Worm (Caenorhabditis elegans) whole organism, early embryonic: ENCODE data around the gene nhr-54.
"Not testable (repeated sequence)": the region's sequence is repeated elsewhere in the genome, so short reads cannot be mapped to it uniquely, and the experiment has no call there.

Experiments used
- B0310.2 ChIP-seq: sonication (generic microtip); optimal IDR thresholded peaks from 2 replicates; lab custom pipeline; 2016; ENCODE audit warnings: mild to moderate bottlenecking, missing genetic modification characterization, missing compliant biosample characterization
- F13C5.2 ChIP-seq: sonication (generic microtip); optimal IDR thresholded peaks from 2 replicates; lab custom pipeline; 2017; ENCODE audit warnings: mild to moderate bottlenecking, missing genetic modification characterization, inconsistent platforms, missing compliant biosample characterization
- aly-1 ChIP-seq: sonication (generic microtip); optimal IDR thresholded peaks from 2 replicates; lab custom pipeline; 2016; ENCODE audit warnings: missing genetic modification characterization, missing compliant biosample characterization
- ama-1 ChIP-seq: fragments of 150-350 bp; optimal IDR thresholded peaks from 2 replicates; lab custom pipeline; 2014
- ceh-13 ChIP-seq: fragments of 200-800 bp; sonication (Bioruptor generic); optimal IDR thresholded peaks from 2 replicates; lab custom pipeline; 2018; ENCODE audit warnings: mild to moderate bottlenecking, missing genetic modification characterization, missing compliant biosample characterization
- ceh-36 ChIP-seq: sonication (generic microtip); optimal IDR thresholded peaks from 2 replicates; lab custom pipeline; 2016; ENCODE audit warnings: missing genetic modification characterization, inconsistent platforms, missing compliant biosample characterization
- ets-7 ChIP-seq: sonication (generic microtip); optimal IDR thresholded peaks from 2 replicates; lab custom pipeline; 2016; ENCODE audit warnings: missing genotype, missing genetic modification characterization, missing compliant biosample characterization
- flt-1 ChIP-seq: fragments of 200-800 bp; sonication (Bioruptor generic); IDR thresholded peaks from 2 replicates; pipeline ENCODE4 v1.3.6; 2022; ENCODE audit warnings: missing genetic modification characterization, missing compliant biosample characterization
- hmbx-1 ChIP-seq: sonication (generic microtip); optimal IDR thresholded peaks from 2 replicates; lab custom pipeline; 2016; ENCODE audit warnings: mild to moderate bottlenecking, missing genetic modification characterization, missing compliant biosample characterization
- hmg-4 ChIP-seq: fragments of 200-800 bp; sonication (Bioruptor generic); optimal IDR thresholded peaks from 2 replicates; lab custom pipeline; 2018; ENCODE audit warnings: mild to moderate bottlenecking, missing genetic modification characterization, missing compliant biosample characterization
- hnd-1 ChIP-seq: sonication (generic microtip); optimal IDR thresholded peaks from 2 replicates; lab custom pipeline; 2016; ENCODE audit warnings: missing genetic modification characterization, missing compliant biosample characterization
- pes-1 ChIP-seq: fragments of 200-800 bp; sonication (Bioruptor generic); IDR thresholded peaks from 2 replicates; pipeline ENCODE4 v1.3.6; 2022; ENCODE audit warnings: missing genetic modification reagents, missing genetic modification characterization, missing compliant biosample characterization
- scrt-1 ChIP-seq: fragments of 200-800 bp; sonication (Bioruptor generic); IDR thresholded peaks from 2 replicates; pipeline ENCODE4 v1.3.6; 2022; ENCODE audit warnings: missing genetic modification characterization, missing compliant biosample characterization
- sea-1 ChIP-seq: fragments of 200-800 bp; sonication (Bioruptor generic); conservative IDR thresholded peaks from 2 replicates; pipeline ENCODE4 v1.3.6; 2022; ENCODE audit warnings: missing genetic modification characterization, missing compliant biosample characterization
- tbx-11 ChIP-seq: fragments of 200-800 bp; sonication (Bioruptor generic); IDR thresholded peaks from 2 replicates; pipeline ENCODE4 v1.3.6; 2022; ENCODE audit warnings: missing genetic modification characterization, missing compliant biosample characterization
- tbx-37 ChIP-seq: fragments of 200-800 bp; sonication (Bioruptor generic); conservative IDR thresholded peaks from 2 replicates; pipeline ENCODE4 v1.3.6; 2022; ENCODE audit warnings: missing genetic modification reagents, missing genetic modification characterization, missing compliant biosample characterization
- tra-4 ChIP-seq: sonication (generic microtip); optimal IDR thresholded peaks from 2 replicates; lab custom pipeline; 2017; ENCODE audit warnings: missing genetic modification characterization, missing compliant biosample characterization

The nhr-54 gene

ce11 chrV:16535172-16535571 is 29.4 kb upstream of the nhr-54 start, which contains the start of gene Y32B12B.8:
Y32B12B.8 (plus strand) TSS chrV:16535472.
- TF ChIP-seq aly-1 (no peak), sea-1 (GFP tag; lab: Robert Waterston, UW) (no peak), F13C5.2 (tag; lab: Kevin White, UChicago) (no peak), B0310.2 (tag; lab: Kevin White, UChicago) (no peak), hnd-1 (tag; lab: Kevin White, UChicago) (no peak), tbx-11 (GFP tag; lab: Robert Waterston, UW) (no peak), tra-4 (tag; lab: Kevin White, UChicago) (no peak), ets-7 (tag; lab: Kevin White, UChicago) (no peak), flt-1 (GFP tag; lab: Robert Waterston, UW) (no peak), hmbx-1 (tag; lab: Kevin White, UChicago) (no peak), scrt-1 (no peak)

ce11 chrV:16534000-16534399 is 28.3 kb upstream of the nhr-54 start, which contains the start of gene cpr-2:
cpr-2 (minus strand) TSS chrV:16534100.
- TF ChIP-seq pes-1 (GFP tag; lab: Robert Waterston, UW) = no peak
- no peak for TF ChIP-seq flt-1 (GFP tag; lab: Robert Waterston, UW)
- no peak for TF ChIP-seq tbx-37 (GFP tag; lab: Robert Waterston, UW)
- no peak for TF ChIP-seq ets-7 (tag; lab: Kevin White, UChicago)
- TF ChIP-seq sea-1 (GFP tag; lab: Robert Waterston, UW) = no peak
- TF ChIP-seq aly-1 = no peak
- TF ChIP-seq tbx-11 (GFP tag; lab: Robert Waterston, UW) = no peak
- no peak for TF ChIP-seq hnd-1 (tag; lab: Kevin White, UChicago)
- no peak for TF ChIP-seq ama-1 (lab: Kevin White, UChicago)
- TF ChIP-seq ceh-36 (tag; lab: Kevin White, UChicago) = no peak
- TF ChIP-seq B0310.2 (tag; lab: Kevin White, UChicago) = no peak
- no peak for TF ChIP-seq ceh-13 (GFP tag; lab: Kevin White, UChicago)
- TF ChIP-seq tra-4 (tag; lab: Kevin White, UChicago) = no peak
- no peak for TF ChIP-seq hmbx-1 (tag; lab: Kevin White, UChicago)
- no peak for TF ChIP-seq F13C5.2 (tag; lab: Kevin White, UChicago)
- no peak for TF ChIP-seq hmg-4
- no peak for TF ChIP-seq scrt-1

ce11 chrV:16527796-16528195 is 22.1 kb upstream of the nhr-54 start, which contains the start of gene F36D3.16:
F36D3.16 (plus strand) TSS chrV:16528096.
- TF ChIP-seq pes-1 (GFP tag; lab: Robert Waterston, UW) = no peak
- no peak for TF ChIP-seq ets-7 (tag; lab: Kevin White, UChicago)
- no peak for TF ChIP-seq ceh-13 (GFP tag; lab: Kevin White, UChicago)
- no peak for TF ChIP-seq hnd-1 (tag; lab: Kevin White, UChicago)
- TF ChIP-seq tbx-37 (GFP tag; lab: Robert Waterston, UW) = no peak
- TF ChIP-seq scrt-1 = no peak
- no peak for TF ChIP-seq F13C5.2 (tag; lab: Kevin White, UChicago)
- TF ChIP-seq B0310.2 (tag; lab: Kevin White, UChicago) = no peak
- TF ChIP-seq hmg-4 = no peak
- no peak for TF ChIP-seq flt-1 (GFP tag; lab: Robert Waterston, UW)
- no peak for TF ChIP-seq aly-1
- TF ChIP-seq tbx-11 (GFP tag; lab: Robert Waterston, UW) = no peak
- TF ChIP-seq sea-1 (GFP tag; lab: Robert Waterston, UW) = no peak
- TF ChIP-seq ama-1 (lab: Kevin White, UChicago) = no peak
- no peak for TF ChIP-seq ceh-36 (tag; lab: Kevin White, UChicago)

- no peak for TF ChIP-seq tra-4 (tag; lab: Kevin White, UChicago)
- TF ChIP-seq F13C5.2 (tag; lab: Kevin White, UChicago) = no peak
- no peak for TF ChIP-seq scrt-1
- no peak for TF ChIP-seq ets-7 (tag; lab: Kevin White, UChicago)
- TF ChIP-seq ceh-36 (tag; lab: Kevin White, UChicago) = no peak
- TF ChIP-seq hnd-1 (tag; lab: Kevin White, UChicago) = no peak
- no peak for TF ChIP-seq hmg-4
- no peak for TF ChIP-seq sea-1 (GFP tag; lab: Robert Waterston, UW)
- no peak for TF ChIP-seq ceh-13 (GFP tag; lab: Kevin White, UChicago)
- TF ChIP-seq B0310.2 (tag; lab: Kevin White, UChicago) = no peak
- TF ChIP-seq tbx-37 (GFP tag; lab: Robert Waterston, UW) = no peak
- no peak for TF ChIP-seq hmbx-1 (tag; lab: Kevin White, UChicago)
- no peak for TF ChIP-seq flt-1 (GFP tag; lab: Robert Waterston, UW)
- no peak for TF ChIP-seq tbx-11 (GFP tag; lab: Robert Waterston, UW)
- no peak for TF ChIP-seq pes-1 (GFP tag; lab: Robert Waterston, UW)
- no peak for TF ChIP-seq aly-1
Observed at ce11 chrV:16526858-16527257, 21.1 kb upstream of the nhr-54 start, which contains the start of gene F36D3.8. F36D3.8 (plus strand) TSS chrV:16527158.

ce11 chrV:16522242-16522641 is 16.5 kb upstream of the nhr-54 start, which contains the start of gene srw-34:
srw-34 (minus strand) TSS chrV:16522342.
- TF ChIP-seq sea-1 (GFP tag; lab: Robert Waterston, UW) (no peak), tra-4 (tag; lab: Kevin White, UChicago) (no peak), ama-1 (lab: Kevin White, UChicago) (no peak), ceh-36 (tag; lab: Kevin White, UChicago) (no peak), ceh-13 (GFP tag; lab: Kevin White, UChicago) (no peak), aly-1 (no peak), scrt-1 (no peak), pes-1 (GFP tag; lab: Robert Waterston, UW) (no peak), ets-7 (tag; lab: Kevin White, UChicago) (no peak), tbx-37 (GFP tag; lab: Robert Waterston, UW) (no peak), hmg-4 (no peak), B0310.2 (tag; lab: Kevin White, UChicago) (no peak), hnd-1 (tag; lab: Kevin White, UChicago) (no peak), hmbx-1 (tag; lab: Kevin White, UChicago) (no peak), tbx-11 (GFP tag; lab: Robert Waterston, UW) (no peak)

ce11 chrV:16517619-16518018 is 11.9 kb upstream of the nhr-54 start, which contains the start of gene F36D3.4:
F36D3.4 (minus strand) TSS chrV:16517719.
- TF ChIP-seq ceh-13 (GFP tag; lab: Kevin White, UChicago) = no peak

- not testable (repeated sequence) for TF ChIP-seq hmbx-1 (tag; lab: Kevin White, UChicago); hnd-1 (tag; lab: Kevin White, UChicago); tbx-11 (GFP tag; lab: Robert Waterston, UW)
Observed at ce11 chrV:16515140-16515539, 9.4 kb upstream of the nhr-54 start, which contains the start of gene F36D3.5. F36D3.5 (minus strand) TSS chrV:16515240.
